Fruit fly (Drosophila melanogaster): ENCODE data around the gene Naa20A.

Gene Naa20A

DNA sequence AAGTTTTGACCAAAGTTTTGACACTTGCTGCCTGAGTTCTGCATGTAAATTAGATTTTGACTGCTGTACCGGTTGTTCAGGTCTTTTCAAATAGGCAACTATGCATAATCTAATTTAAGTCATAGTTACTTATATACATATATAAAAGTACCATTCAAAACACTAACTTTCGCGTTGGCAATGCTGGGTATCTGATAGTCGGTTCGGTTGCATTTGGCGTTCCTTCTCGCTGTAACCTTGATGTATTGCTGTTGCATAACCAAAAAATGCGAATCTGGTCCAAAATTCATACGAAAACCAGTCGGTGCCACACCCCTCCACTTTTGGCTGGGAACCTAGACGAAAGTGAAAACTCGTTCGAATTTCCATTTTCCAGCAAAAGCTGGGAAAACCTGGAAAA, 40.1 kb downstream of the Naa20A start:
- TF ChIP-seq jim (GFP tag; optimal IDR thresholded peaks at IDR 0.05) (no peak), dl (GFP tag; optimal IDR thresholded peaks at IDR 0.05; ENCODE audit: insufficient read depth in 1 of 2, partially characterized antibody in 2 of 2) (no peak), Rel (GFP tag; optimal IDR thresholded peaks at IDR 0.05) (no peak), Rel (tag; optimal IDR thresholded peaks at IDR 0.05) (no peak), Hr78 (GFP tag; optimal IDR thresholded peaks at IDR 0.05) (no peak), Myc (optimal IDR thresholded peaks at IDR 0.05) (no peak), brk (GFP tag; optimal IDR thresholded peaks at IDR 0.05) (no peak), fru (GFP tag; optimal IDR thresholded peaks at IDR 0.05) (no peak), foxo (GFP tag; optimal IDR thresholded peaks at IDR 0.05) (no peak), usp (GFP tag; optimal IDR thresholded peaks at IDR 0.05) (no peak), h (GFP tag; optimal IDR thresholded peaks at IDR 0.05) (no peak), psq (GFP tag; optimal IDR thresholded peaks at IDR 0.05) (no peak), HLH106 (tag; optimal IDR thresholded peaks at IDR 0.05) (no peak), N (GFP tag; optimal IDR thresholded peaks at IDR 0.05) (no peak), CG9705 (GFP tag; optimal IDR thresholded peaks at IDR 0.05) (no peak), Sp1 (GFP tag; optimal IDR thresholded peaks at IDR 0.05) (no peak)

DNA sequence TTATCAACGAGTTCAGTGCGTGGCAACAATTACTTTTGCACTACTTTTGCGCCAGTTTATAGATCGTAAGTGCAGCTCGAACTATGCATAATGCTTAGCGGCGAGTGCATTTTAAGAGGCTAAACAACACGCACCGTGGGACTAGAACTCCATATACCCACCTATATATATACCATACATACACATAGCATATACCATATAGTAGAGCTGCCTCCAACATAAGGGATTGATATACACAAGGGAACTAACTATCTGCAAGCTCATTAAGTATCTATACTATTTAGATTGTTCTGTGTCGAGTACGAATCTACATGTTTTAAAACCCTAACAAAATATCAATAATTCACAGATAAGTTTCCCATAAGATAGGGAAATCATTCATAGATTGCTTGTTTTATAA, 41.0 kb downstream of the Naa20A start, which contains the start of gene CG14218:
CG14218 (minus strand) TSS at position 101 of the 400 bp plus-strand sequence.
- TF ChIP-seq Dif (GFP tag; optimal IDR thresholded peaks at IDR 0.05; ENCODE audit: partially characterized antibody) = no peak
- no peak for TF ChIP-seq Myc (optimal IDR thresholded peaks at IDR 0.05)
- no peak for TF ChIP-seq CG9705 (GFP tag; optimal IDR thresholded peaks at IDR 0.05)
- no peak for TF ChIP-seq CrebA (GFP tag; optimal IDR thresholded peaks at IDR 0.05; ENCODE audit: borderline replicate concordance)

- TF ChIP-seq woc (GFP tag; optimal IDR thresholded peaks at IDR 0.05) = peak; percentile 11
- TF ChIP-seq h (GFP tag; optimal IDR thresholded peaks at IDR 0.05) = peak; percentile 29
- no peak for TF ChIP-seq CG32264 (GFP tag; optimal IDR thresholded peaks at IDR 0.05)
- TF ChIP-seq Mio (GFP tag; optimal IDR thresholded peaks at IDR 0.05) = no peak
These were observed 43.1 kb downstream of the Naa20A start, which contains the start of gene Tao for dm6 chrX:19579648-19580301. Gene Tao (minus strand): TSS chrX:19579800.

DNA sequence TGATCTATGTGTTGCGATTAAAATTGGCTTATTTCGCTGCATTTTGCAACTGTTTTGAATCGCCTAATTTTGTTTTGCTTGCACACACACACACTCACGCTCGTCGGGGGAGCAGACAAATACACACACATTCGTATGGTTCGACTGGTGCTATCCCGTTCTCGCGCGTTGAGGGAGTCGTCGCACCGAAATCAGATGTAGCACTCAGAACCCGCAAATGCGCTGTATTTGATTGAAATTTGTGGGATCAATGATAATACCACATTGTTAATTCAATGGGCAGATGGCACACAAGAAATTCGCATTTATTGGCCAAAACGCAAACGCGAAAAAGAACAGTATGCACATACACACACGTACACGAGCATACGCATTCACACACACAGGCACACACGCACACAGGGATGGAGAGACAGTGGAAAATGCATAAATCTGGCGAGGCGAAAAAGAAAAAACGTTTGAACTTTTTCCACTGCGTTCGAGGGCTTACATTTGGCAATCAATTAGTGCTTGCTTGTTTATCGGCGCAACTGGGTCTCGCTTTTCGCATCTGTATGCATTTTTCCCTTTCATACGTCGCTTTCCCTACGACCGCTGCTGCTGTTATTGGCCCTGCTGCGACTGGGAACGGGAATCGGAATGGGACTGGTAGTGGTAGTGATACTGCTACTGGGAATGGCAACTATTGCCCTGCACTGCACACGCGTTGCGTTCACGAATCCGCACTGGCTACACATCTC, 43.8 kb downstream of the Naa20A start:
- TF ChIP-seq lola (GFP tag; optimal IDR thresholded peaks at IDR 0.05) (no peak), Hr78 (GFP tag; optimal IDR thresholded peaks at IDR 0.05) (peak; percentile 24), ey (GFP tag; optimal IDR thresholded peaks at IDR 0.05) (no peak), Abd-B (GFP tag; optimal IDR thresholded peaks at IDR 0.05) (peak; percentile 73), h (GFP tag; optimal IDR thresholded peaks at IDR 0.05) (peak; percentile 33), foxo (GFP tag; optimal IDR thresholded peaks at IDR 0.05) (peak in 1 of 2 experiments; percentile 33), N (GFP tag; optimal IDR thresholded peaks at IDR 0.05) (peak; percentile 89), CG32264 (GFP tag; optimal IDR thresholded peaks at IDR 0.05) (no peak)

dm6 chrX:19577940-19578632, 44.8 kb downstream of the Naa20A start:
- TF ChIP-seq Abd-B (GFP tag; optimal IDR thresholded peaks at IDR 0.05) (peak; percentile 8), N (GFP tag; optimal IDR thresholded peaks at IDR 0.05) (peak; percentile 83), sage (GFP tag; optimal IDR thresholded peaks at IDR 0.05) (no peak)

DNA sequence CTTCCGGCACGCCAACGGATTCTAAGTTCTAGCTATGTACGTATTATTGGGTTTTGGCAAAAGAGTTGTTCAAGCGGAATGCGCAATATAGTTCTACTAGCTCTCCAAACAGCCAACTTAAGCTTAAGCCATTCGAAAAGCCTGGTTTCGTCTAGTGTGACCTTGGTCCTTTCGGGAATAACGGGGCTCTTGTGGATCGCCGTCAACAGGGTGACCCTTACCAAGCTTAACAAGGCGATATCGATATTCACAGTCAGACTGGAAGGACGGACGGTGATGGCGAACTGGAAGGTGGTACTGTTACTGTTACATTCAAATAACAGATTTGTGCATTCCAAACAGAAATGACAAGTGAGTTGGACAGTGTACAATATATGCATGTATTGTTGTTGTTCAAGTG, 49.2 kb downstream of the Naa20A start:
- TF ChIP-seq usp (GFP tag; optimal IDR thresholded peaks at IDR 0.05) = no peak
- no peak for TF ChIP-seq dmrt93B (GFP tag; optimal IDR thresholded peaks at IDR 0.05)
- TF ChIP-seq rgr (GFP tag; optimal IDR thresholded peaks at IDR 0.05) = no peak
- no peak for TF ChIP-seq N (GFP tag; optimal IDR thresholded peaks at IDR 0.05)
- no peak for TF ChIP-seq Hnf4 (GFP tag; optimal IDR thresholded peaks at IDR 0.05)
- no peak for TF ChIP-seq tai (GFP tag; optimal IDR thresholded peaks at IDR 0.05)
- TF ChIP-seq Hr83 (GFP tag; optimal IDR thresholded peaks at IDR 0.05; ENCODE audit: poor library complexity, severe bottlenecking) = no peak
- no peak for TF ChIP-seq HLH106 (tag; optimal IDR thresholded peaks at IDR 0.05)
- TF ChIP-seq br (GFP tag; optimal IDR thresholded peaks at IDR 0.05) = no peak
- no peak for TF ChIP-seq foxo (GFP tag; optimal IDR thresholded peaks at IDR 0.05)
- no peak for TF ChIP-seq Dif (GFP tag; optimal IDR thresholded peaks at IDR 0.05; ENCODE audit: partially characterized antibody)
- TF ChIP-seq pan (optimal IDR thresholded peaks at IDR 0.05) = no peak
- TF ChIP-seq CG32264 (GFP tag; optimal IDR thresholded peaks at IDR 0.05) = no peak
- TF ChIP-seq woc (GFP tag; optimal IDR thresholded peaks at IDR 0.05) = no peak
- no peak for TF ChIP-seq Myc (optimal IDR thresholded peaks at IDR 0.05)
- no peak for TF ChIP-seq jim (GFP tag; optimal IDR thresholded peaks at IDR 0.05)
- TF ChIP-seq h (GFP tag; optimal IDR thresholded peaks at IDR 0.05) = no peak
- no peak for TF ChIP-seq ey (GFP tag; optimal IDR thresholded peaks at IDR 0.05)
- TF ChIP-seq Mio (GFP tag; optimal IDR thresholded peaks at IDR 0.05) = no peak
- TF ChIP-seq brk (GFP tag; optimal IDR thresholded peaks at IDR 0.05) = no peak

All from whole organism, wandering third instar larva.